Worm (Caenorhabditis elegans) whole organism, L4 larva: ENCODE results near the gene eelo-1.

Source experiments
- ama-1 ChIP-seq: fragments of 150-350 bp; optimal IDR thresholded peaks from 2 replicates; lab custom pipeline; 2014; ENCODE audit warnings: inconsistent platforms, mixed read lengths
- ces-1 ChIP-seq: fragments of 150-350 bp; sonication (generic microtip); optimal IDR thresholded peaks from 4 replicates; lab custom pipeline; 2014; ENCODE audit warnings: missing biosample characterization, missing genetic modification reagents, missing genetic modification characterization
- daf-19 ChIP-seq: fragments of 200-800 bp; sonication (Bioruptor generic); conservative IDR thresholded peaks from 2 replicates; pipeline ENCODE4 v1.3.6; 2022; ENCODE audit warnings: missing genetic modification characterization, missing compliant biosample characterization
- fkh-10 ChIP-seq: fragments of 150-350 bp; optimal IDR thresholded peaks from 2 replicates; lab custom pipeline; 2014; ENCODE audit warnings: missing biosample characterization, missing genetic modification reagents, missing genetic modification characterization
- lin-15B ChIP-seq: fragments of 150-350 bp; sonication (generic microtip); optimal IDR thresholded peaks from 3 replicates; lab custom pipeline; 2014; ENCODE audit warnings: missing biosample characterization, missing genetic modification characterization
- lin-39 ChIP-seq: fragments of 150-350 bp; optimal IDR thresholded peaks from 2 replicates; lab custom pipeline; 2014; ENCODE audit warnings: missing biosample characterization, missing genetic modification reagents, missing genetic modification characterization
- lir-3 ChIP-seq: sonication (generic microtip); optimal IDR thresholded peaks from 2 replicates; lab custom pipeline; 2016; ENCODE audit warnings: mild to moderate bottlenecking, missing genetic modification characterization, missing compliant biosample characterization
- mxl-2 ChIP-seq: fragments of 200-800 bp; sonication (Bioruptor generic); conservative IDR thresholded peaks from 2 replicates; pipeline ENCODE4 v1.3.6; 2022; ENCODE audit warnings: missing genetic modification reagents, missing genetic modification characterization, missing compliant biosample characterization
- nhr-237 ChIP-seq: sonication (generic microtip); optimal IDR thresholded peaks from 2 replicates; lab custom pipeline; 2017; ENCODE audit warnings: missing biosample characterization, missing genetic modification characterization
- zip-2 ChIP-seq: fragments of 150-350 bp; optimal IDR thresholded peaks from 2 replicates; lab custom pipeline; 2014; ENCODE audit warnings: missing biosample characterization, missing genetic modification characterization

- no peak for TF ChIP-seq ces-1 (GFP tag; lab: Kevin White, UChicago)
- no peak for TF ChIP-seq mxl-2 (GFP tag; lab: Robert Waterston, UW)
- no peak for TF ChIP-seq daf-19 (GFP tag; lab: Robert Waterston, UW)
- no peak for TF ChIP-seq lin-15B (tag; lab: Kevin White, UChicago)
- no peak for TF ChIP-seq fkh-10 (GFP tag; lab: Kevin White, UChicago)
- no peak for TF ChIP-seq lir-3 (tag; lab: Kevin White, UChicago)
- TF ChIP-seq ama-1, result no peak
- TF ChIP-seq nhr-237 (tag; lab: Kevin White, UChicago), result no peak
- TF ChIP-seq lin-39 (tag; lab: Kevin White, UChicago), result no peak
- no peak for TF ChIP-seq zip-2 (tag; lab: Kevin White, UChicago)
Observed at ce11 chrIII:1539366-1539765, 19.0 kb downstream of the eelo-1 start.
